Fruit fly (Drosophila melanogaster) whole organism, embryonic: ENCODE data around the gene CG13931.

Experiments used
- CG12104 ChIP-seq: fragments of 200-800 bp; sonication (Bioruptor generic); optimal IDR thresholded peaks from 3 replicates; lab custom pipeline; 2016; ENCODE audit warnings: missing biosample characterization, missing genetic modification characterization
- CG18764 ChIP-seq: fragments of 200-800 bp; sonication (Bioruptor generic); optimal IDR thresholded peaks from 3 replicates; lab custom pipeline; 2016; ENCODE audit warnings: missing biosample characterization, missing genetic modification characterization
- D19A ChIP-seq: fragments of 200-800 bp; optimal IDR thresholded peaks from 3 replicates; lab custom pipeline; 2019; ENCODE audit warnings: missing biosample characterization, mild to moderate bottlenecking, missing genetic modification characterization, moderate library complexity
- Nf-YC ChIP-seq: fragments of 200-800 bp; optimal IDR thresholded peaks from 3 replicates; lab custom pipeline; 2019; ENCODE audit warnings: missing biosample characterization, mild to moderate bottlenecking, missing genetic modification characterization, moderate library complexity
- PHDP ChIP-seq: fragments of 200-800 bp; sonication (Bioruptor generic); optimal IDR thresholded peaks from 3 replicates; lab custom pipeline; 2018; ENCODE audit warnings: missing biosample characterization, mild to moderate bottlenecking, missing genetic modification characterization, moderate library complexity
- Sin3A ChIP-seq: fragments of >200 bp; optimal IDR thresholded peaks from 2 replicates; lab custom pipeline; 2018
- YL-1 ChIP-seq: fragments of 200-800 bp; sonication (Bioruptor generic); optimal IDR thresholded peaks from 3 replicates; lab custom pipeline; 2017; ENCODE audit warnings: missing biosample characterization, mild to moderate bottlenecking, missing genetic modification characterization
- ken ChIP-seq: fragments of 200-800 bp; sonication (Bioruptor generic); IDR thresholded peaks from 3 replicates; pipeline ENCODE4 v1.3.6; 2022; ENCODE audit warnings: missing biosample characterization, missing genetic modification characterization
- repo ChIP-seq: fragments of 200-800 bp; sonication (Bioruptor generic); optimal IDR thresholded peaks from 2 replicates; lab custom pipeline; 2016; ENCODE audit warnings: missing biosample characterization, missing genetic modification characterization
- sisA ChIP-seq: fragments of 200-800 bp; sonication (Bioruptor generic); IDR thresholded peaks from 2 replicates; pipeline ENCODE4 v1.3.6; 2022; ENCODE audit warnings: missing biosample characterization, missing genetic modification characterization
- slbo ChIP-seq: fragments of 200-800 bp; sonication (Bioruptor generic); IDR thresholded peaks from 2 replicates; pipeline ENCODE4 v1.3.6; 2022; ENCODE audit warnings: missing biosample characterization, missing genetic modification characterization
- sr ChIP-seq: fragments of 200-800 bp; sonication (Bioruptor generic); IDR thresholded peaks from 3 replicates; pipeline ENCODE4 v1.3.6; 2022; ENCODE audit warnings: missing biosample characterization, missing genetic modification characterization
- vvl ChIP-seq: fragments of 200-800 bp; sonication (Bioruptor generic); IDR thresholded peaks from 2 replicates; pipeline ENCODE4 v1.3.6; 2022; ENCODE audit warnings: missing biosample characterization, missing genetic modification characterization
- wdn ChIP-seq: fragments of 200-800 bp; sonication (Bioruptor generic); IDR thresholded peaks from 2 replicates; pipeline ENCODE4 v1.3.6; 2022; ENCODE audit warnings: missing biosample characterization, missing genetic modification characterization

- TF ChIP-seq Nf-YC = no peak
- no peak for TF ChIP-seq repo (GFP tag; lab: Kevin White, UChicago)
- TF ChIP-seq CG18764 (GFP tag; lab: Kevin White, UChicago) = no peak
- no peak for TF ChIP-seq wdn (GFP tag; lab: Robert Waterston, UW)
- no peak for TF ChIP-seq slbo
- no peak for TF ChIP-seq sisA (GFP tag; lab: Robert Waterston, UW)
- no peak for TF ChIP-seq D19A (tag; lab: Kevin White, UChicago)
- no peak for TF ChIP-seq sr (GFP tag; lab: Robert Waterston, UW)
- TF ChIP-seq vvl (GFP tag; lab: Robert Waterston, UW) = no peak
- no peak for TF ChIP-seq ken (GFP tag; lab: Robert Waterston, UW)
- TF ChIP-seq YL-1 (GFP tag; lab: Kevin White, UChicago) = no peak
- TF ChIP-seq Sin3A = no peak
- no peak for TF ChIP-seq PHDP (tag; lab: Kevin White, UChicago)
- no peak for TF ChIP-seq CG12104 (GFP tag; lab: Kevin White, UChicago)
These were observed 37.4 kb upstream of the CG13931 start for dm6 chr3L:1739522-1740128.
